Worm (Caenorhabditis elegans) whole organism, young adult: ENCODE results near the gene C07A9.13.

ENCODE experiments used
- B0035.1 ChIP-seq: sonication (generic microtip); optimal IDR thresholded peaks from 2 replicates; lab custom pipeline; 2016; ENCODE audit warnings: missing genetic modification characterization, mild to moderate bottlenecking, missing compliant biosample characterization, missing genotype, missing genetic modification reagents
- D2030.7 ChIP-seq: fragments of 200-800 bp; sonication (Bioruptor generic); IDR thresholded peaks from 2 replicates; pipeline ENCODE4 v1.3.6; 2022; ENCODE audit warnings: missing genetic modification reagents, missing genetic modification characterization, missing compliant biosample characterization
- F10E7.11 ChIP-seq: sonication (generic microtip); optimal IDR thresholded peaks from 2 replicates; lab custom pipeline; 2017; ENCODE audit warnings: mild to moderate bottlenecking, missing genetic modification characterization, moderate library complexity, missing compliant biosample characterization
- F22D6.2 ChIP-seq: sonication (generic microtip); optimal IDR thresholded peaks from 2 replicates; lab custom pipeline; 2016; ENCODE audit warnings: mild to moderate bottlenecking, missing genetic modification characterization, missing compliant biosample characterization
- F55B11.4 ChIP-seq: sonication (generic microtip); optimal IDR thresholded peaks from 2 replicates; lab custom pipeline; 2016; ENCODE audit warnings: missing compliant biosample characterization, missing genetic modification characterization, borderline replicate concordance; ENCODE audit not compliant: insufficient read depth
- F57A8.1 ChIP-seq: fragments of 200-800 bp; sonication (Bioruptor generic); optimal IDR thresholded peaks from 2 replicates; lab custom pipeline; 2018; ENCODE audit warnings: mild to moderate bottlenecking, missing genetic modification characterization, moderate library complexity, missing compliant biosample characterization
- K11D2.4 ChIP-seq: fragments of 200-800 bp; sonication (Bioruptor generic); IDR thresholded peaks from 2 replicates; pipeline ENCODE4 v1.3.6; 2022; ENCODE audit warnings: missing genetic modification reagents, missing genetic modification characterization, missing compliant biosample characterization
- K12H6.12 ChIP-seq: fragments of 200-800 bp; sonication (Bioruptor generic); optimal IDR thresholded peaks from 2 replicates; lab custom pipeline; 2018; ENCODE audit warnings: mild to moderate bottlenecking, missing genetic modification characterization, missing compliant biosample characterization
- ama-1 ChIP-seq, 3 experiments: fragments of 150-350 bp in 1 of 3; sonication (generic microtip) in 2 of 3; optimal IDR thresholded peaks; 2 replicates each; lab custom pipeline; 2014 to 2018; ENCODE audit warnings: missing biosample characterization in 2 of 3, missing genetic modification characterization in 2 of 3, missing genetic modification reagents in 2 of 3
- atf-7 ChIP-seq: sonication (generic microtip); optimal IDR thresholded peaks from 2 replicates; lab custom pipeline; 2017; ENCODE audit warnings: mild to moderate bottlenecking, missing genetic modification characterization, missing compliant biosample characterization
- cebp-1 ChIP-seq, 2 experiments: fragments of 200-800 bp in 1 of 2; sonication (Bioruptor generic) in 1 of 2; sonication (generic microtip) in 1 of 2; IDR thresholded peaks in 1 of 2; optimal IDR thresholded peaks in 1 of 2; 2 replicates each; pipeline versions ENCODE4 v1.3.6 to Lab custom; 2017 to 2022; ENCODE audit warnings: missing compliant biosample characterization in 2 of 2, missing genetic modification characterization in 2 of 2, mild to moderate bottlenecking in 1 of 2, missing genetic modification reagents in 1 of 2, moderate library complexity in 1 of 2
- ceh-100 ChIP-seq: fragments of 200-800 bp; sonication (Bioruptor generic); IDR thresholded peaks from 2 replicates; pipeline ENCODE4 v1.3.6; 2022; ENCODE audit warnings: missing genetic modification reagents, missing genetic modification characterization, missing compliant biosample characterization
- ceh-27 ChIP-seq: fragments of 200-800 bp; sonication (Bioruptor generic); optimal IDR thresholded peaks from 2 replicates; lab custom pipeline; 2018; ENCODE audit warnings: mild to moderate bottlenecking, missing genetic modification characterization, moderate library complexity, missing compliant biosample characterization
- die-1 ChIP-seq: sonication (generic microtip); optimal IDR thresholded peaks from 2 replicates; lab custom pipeline; 2016; ENCODE audit warnings: missing genotype, mild to moderate bottlenecking, missing genetic modification characterization, missing compliant biosample characterization
- dpff-1 ChIP-seq: sonication (generic microtip); optimal IDR thresholded peaks from 2 replicates; lab custom pipeline; 2017; ENCODE audit warnings: mild to moderate bottlenecking, missing genetic modification characterization, missing compliant biosample characterization
- him-1 ChIP-seq: sonication (generic microtip); optimal IDR thresholded peaks from 2 replicates; lab custom pipeline; 2016; ENCODE audit warnings: missing genotype, missing genetic modification reagents, missing genetic modification characterization, missing compliant biosample characterization
- hlh-12 ChIP-seq: sonication (generic microtip); optimal IDR thresholded peaks from 2 replicates; lab custom pipeline; 2016; ENCODE audit warnings: missing genetic modification characterization, missing compliant biosample characterization
- hmg-1.2 ChIP-seq: fragments of 200-800 bp; sonication (Bioruptor generic); IDR thresholded peaks from 2 replicates; pipeline ENCODE4 v1.3.6; 2022; ENCODE audit warnings: missing genetic modification reagents, missing genetic modification characterization, missing compliant biosample characterization
- hmg-20 ChIP-seq: fragments of 200-800 bp; sonication (Bioruptor generic); IDR thresholded peaks from 2 replicates; pipeline ENCODE4 v1.3.6; 2022; ENCODE audit warnings: missing genetic modification reagents, missing genetic modification characterization, missing compliant biosample characterization
- hrde-1 ChIP-seq: sonication (generic microtip); optimal IDR thresholded peaks from 2 replicates; lab custom pipeline; 2016; ENCODE audit warnings: missing genetic modification characterization, mild to moderate bottlenecking, missing compliant biosample characterization, moderate library complexity, missing genotype, missing genetic modification reagents, borderline replicate concordance
- hsf-1 ChIP-seq: fragments of 200-800 bp; sonication (Bioruptor generic); IDR thresholded peaks from 2 replicates; pipeline ENCODE4 v1.3.6; 2022; ENCODE audit warnings: missing genetic modification reagents, missing genetic modification characterization, missing compliant biosample characterization
- let-607 ChIP-seq, 2 experiments: fragments of 200-800 bp in 1 of 2; sonication (Bioruptor generic) in 1 of 2; sonication (generic microtip) in 1 of 2; optimal IDR thresholded peaks; 2 replicates each; lab custom pipeline; 2016 to 2018; ENCODE audit warnings: mild to moderate bottlenecking in 2 of 2, missing compliant biosample characterization in 2 of 2, missing genetic modification characterization in 2 of 2, moderate library complexity in 2 of 2, missing genotype in 1 of 2
- lin-26 ChIP-seq: fragments of 200-800 bp; sonication (Bioruptor generic); IDR thresholded peaks from 2 replicates; pipeline ENCODE4 v1.3.6; 2022; ENCODE audit warnings: missing genetic modification reagents, missing genetic modification characterization, missing compliant biosample characterization
- mcd-1 ChIP-seq: fragments of 200-800 bp; sonication (Bioruptor generic); IDR thresholded peaks from 2 replicates; pipeline ENCODE4 v1.3.6; 2022; ENCODE audit warnings: missing genetic modification reagents, missing genetic modification characterization, missing compliant biosample characterization
- mes-4 ChIP-seq: sonication (generic microtip); optimal IDR thresholded peaks from 2 replicates; lab custom pipeline; 2016; ENCODE audit warnings: missing genotype, missing genetic modification characterization, missing compliant biosample characterization
- nfya-2 ChIP-seq: fragments of 200-800 bp; sonication (Bioruptor generic); IDR thresholded peaks from 2 replicates; pipeline ENCODE4 v1.3.6; 2022; ENCODE audit warnings: missing genetic modification reagents, missing genetic modification characterization, missing compliant biosample characterization
- nfyb-1 ChIP-seq: fragments of 200-800 bp; sonication (Bioruptor generic); IDR thresholded peaks from 2 replicates; pipeline ENCODE4 v1.3.6; 2022; ENCODE audit warnings: missing genetic modification reagents, missing genetic modification characterization, missing compliant biosample characterization
- nhr-179 ChIP-seq: sonication (generic microtip); optimal IDR thresholded peaks from 2 replicates; lab custom pipeline; 2016; ENCODE audit warnings: mild to moderate bottlenecking, missing genetic modification characterization, missing compliant biosample characterization
- nhr-27 ChIP-seq: fragments of 200-800 bp; sonication (Bioruptor generic); optimal IDR thresholded peaks from 2 replicates; lab custom pipeline; 2018; ENCODE audit warnings: mild to moderate bottlenecking, missing genetic modification characterization, moderate library complexity, missing compliant biosample characterization
- pbrm-1 ChIP-seq: fragments of 200-800 bp; sonication (Bioruptor generic); IDR thresholded peaks from 2 replicates; pipeline ENCODE4 v1.3.6; 2022; ENCODE audit warnings: missing genetic modification reagents, missing genetic modification characterization, missing compliant biosample characterization
- rec-8 ChIP-seq, 2 experiments: sonication (generic microtip); optimal IDR thresholded peaks; 2 replicates each; lab custom pipeline; 2016; ENCODE audit warnings: mild to moderate bottlenecking in 2 of 2, missing genetic modification characterization in 2 of 2, missing genetic modification reagents in 2 of 2, missing genotype in 2 of 2, missing biosample characterization in 1 of 2, missing compliant biosample characterization in 1 of 2, moderate library complexity in 1 of 2
- sdz-38 ChIP-seq: sonication (generic microtip); optimal IDR thresholded peaks from 2 replicates; lab custom pipeline; 2016; ENCODE audit warnings: missing genotype, missing genetic modification characterization, missing compliant biosample characterization
- snpc-3.4 ChIP-seq: sonication (generic microtip); optimal IDR thresholded peaks from 2 replicates; lab custom pipeline; 2017; ENCODE audit warnings: missing genetic modification characterization, mild to moderate bottlenecking, missing compliant biosample characterization, antibody characterized with exemption, moderate library complexity, missing genotype, missing genetic modification reagents
- somi-1 ChIP-seq: fragments of 200-800 bp; sonication (Bioruptor generic); optimal IDR thresholded peaks from 2 replicates; lab custom pipeline; 2018; ENCODE audit warnings: mild to moderate bottlenecking, missing genetic modification characterization, missing compliant biosample characterization
- tbx-9 ChIP-seq: sonication (generic microtip); optimal IDR thresholded peaks from 2 replicates; lab custom pipeline; 2016; ENCODE audit warnings: borderline replicate concordance, missing genetic modification characterization, inconsistent platforms, missing compliant biosample characterization
- zfh-2 ChIP-seq: fragments of 200-800 bp; sonication (Bioruptor generic); conservative IDR thresholded peaks from 2 replicates; pipeline ENCODE4 v1.3.6; 2022; ENCODE audit warnings: missing genetic modification reagents, missing genetic modification characterization, missing compliant biosample characterization
- zim-3 ChIP-seq: sonication (generic microtip); optimal IDR thresholded peaks from 2 replicates; lab custom pipeline; 2017; ENCODE audit warnings: mild to moderate bottlenecking, missing genetic modification characterization, moderate library complexity, missing compliant biosample characterization
- ztf-22 ChIP-seq: fragments of 200-800 bp; sonication (Bioruptor generic); optimal IDR thresholded peaks from 2 replicates; lab custom pipeline; 2018; ENCODE audit warnings: mild to moderate bottlenecking, missing genetic modification characterization, moderate library complexity, missing compliant biosample characterization
- ztf-26 ChIP-seq: sonication (generic microtip); optimal IDR thresholded peaks from 2 replicates; lab custom pipeline; 2017; ENCODE audit warnings: missing genetic modification characterization, missing compliant biosample characterization
- ztf-28 ChIP-seq: fragments of 200-800 bp; sonication (Bioruptor generic); IDR thresholded peaks from 2 replicates; pipeline ENCODE4 v1.3.6; 2022; ENCODE audit warnings: missing genetic modification reagents, missing genetic modification characterization, missing compliant biosample characterization

The C07A9.13 gene

ce11 chrIII:9704606-9704938 is 23.5 kb upstream of the C07A9.13 start:
- TF ChIP-seq zim-3 (tag; lab: Kevin White, UChicago) = no peak
- peak; percentile 40 for TF ChIP-seq atf-7 (tag; lab: Kevin White, UChicago)
- TF ChIP-seq F22D6.2 (tag; lab: Kevin White, UChicago) = no peak

- TF ChIP-seq D2030.7 (no peak), mcd-1 (GFP tag; lab: Robert Waterston, UW) (no peak), snpc-3.4 (tag; lab: Kevin White, UChicago) (no peak), die-1 (tag; lab: Kevin White, UChicago) (peak; percentile 11), hlh-12 (tag; lab: Kevin White, UChicago) (no peak), hsf-1 (GFP tag; lab: Robert Waterston, UW) (no peak), lin-26 (GFP tag; lab: Robert Waterston, UW) (0 out of 2 replicates have a peak, but pooled peaks have one; percentile 57), cebp-1 (GFP tag; IDR thresholded peaks at IDR 0.05; lab: Robert Waterston, UW) (no peak), cebp-1 (tag; optimal IDR thresholded peaks at IDR 0.05; lab: Kevin White, UChicago) (peak; percentile 36), pbrm-1 (no peak), F10E7.11 (tag; lab: Kevin White, UChicago) (no peak), nfyb-1 (0 out of 2 replicates have a peak, but pooled peaks have one; percentile 19), somi-1 (GFP tag; lab: Kevin White, UChicago) (peak; percentile 38), hmg-20 (no peak), zfh-2 (peak; percentile 83), nhr-27 (tag; lab: Kevin White, UChicago) (no peak), ztf-22 (no peak), tbx-9 (tag; lab: Kevin White, UChicago) (no peak), K11D2.4 (GFP tag; lab: Robert Waterston, UW) (no peak; the same call in 1 of the 2 replicates), mes-4 (no peak), nfya-2 (no peak), sdz-38 (no peak), F55B11.4 (tag; lab: Kevin White, UChicago) (no peak), K12H6.12 (tag; lab: Kevin White, UChicago) (peak; percentile 51), nhr-179 (no peak), ama-1 (optimal IDR thresholded peaks at IDR 0.05; lab: Kevin White, UChicago) (no peak), ama-1 (GFP tag; optimal IDR thresholded peaks at IDR 0.05; lab: Kevin White, UChicago) (no peak), ceh-27 (GFP tag; lab: Kevin White, UChicago) (peak; percentile 38), hmg-1.2 (GFP tag; lab: Robert Waterston, UW) (peak; percentile 43; the same call in 1 of the 2 replicates)
Measured at ce11 chrIII:9703747-9704605, 22.9 kb upstream of the C07A9.13 start.

- no peak for TF ChIP-seq somi-1 (GFP tag; lab: Kevin White, UChicago)
- TF ChIP-seq hrde-1 (tag; lab: Kevin White, UChicago) = no peak
- TF ChIP-seq ztf-26 (tag; lab: Kevin White, UChicago) = no peak
- TF ChIP-seq F22D6.2 (tag; lab: Kevin White, UChicago) = no peak
- TF ChIP-seq him-1 (tag; lab: Kevin White, UChicago) = no peak
- no peak for TF ChIP-seq ceh-100 (GFP tag; lab: Robert Waterston, UW)
- TF ChIP-seq ztf-28 (GFP tag; lab: Robert Waterston, UW) = no peak
- TF ChIP-seq hlh-12 (tag; lab: Kevin White, UChicago) = no peak
- TF ChIP-seq K12H6.12 (tag; lab: Kevin White, UChicago) = peak; percentile 61
- TF ChIP-seq B0035.1 (tag; lab: Kevin White, UChicago) = no peak
- no peak for TF ChIP-seq let-607 (tag; optimal IDR thresholded peaks at IDR 0.05; lab: Kevin White, UChicago)
- TF ChIP-seq rec-8 (tag; optimal IDR thresholded peaks at IDR 0.05; lab: Kevin White, UChicago) = no peak
- TF ChIP-seq F57A8.1 (GFP tag; lab: Kevin White, UChicago) = no peak
- TF ChIP-seq ceh-27 (GFP tag; lab: Kevin White, UChicago) = peak; percentile 7
- no peak for TF ChIP-seq dpff-1
- TF ChIP-seq sdz-38 = no peak
- 0 out of 2 replicates have a peak, but pooled peaks have one; percentile 38 for TF ChIP-seq lin-26 (GFP tag; lab: Robert Waterston, UW)
- no peak for TF ChIP-seq nhr-179
- TF ChIP-seq ztf-22 = no peak
Measured at ce11 chrIII:9702665-9703252, 21.7 kb upstream of the C07A9.13 start.
